Fruit fly (Drosophila melanogaster) whole organism, pupa: ENCODE results near the gene dah.

Experiments used
- CG10348 ChIP-seq: fragments of 200-800 bp; sonication (Bioruptor generic); IDR thresholded peaks from 2 replicates; pipeline ENCODE4 v1.3.6; 2022; ENCODE audit warnings: missing biosample characterization, missing genetic modification characterization
- CG12605 ChIP-seq: fragments of 200-800 bp; sonication (Bioruptor generic); IDR thresholded peaks from 2 replicates; pipeline ENCODE4 v1.3.6; 2022; ENCODE audit warnings: missing biosample characterization, missing genetic modification characterization
- CG15710 ChIP-seq: fragments of 200-800 bp; sonication (Bioruptor generic); optimal IDR thresholded peaks from 2 replicates; lab custom pipeline; 2018; ENCODE audit warnings: missing biosample characterization, mild to moderate bottlenecking, missing genetic modification characterization, moderate library complexity
- CG17806 ChIP-seq: fragments of 200-800 bp; sonication (Bioruptor generic); optimal IDR thresholded peaks from 2 replicates; lab custom pipeline; 2018; ENCODE audit warnings: missing biosample characterization, mild to moderate bottlenecking, missing genetic modification characterization, moderate library complexity
- CG34367 ChIP-seq: fragments of 200-800 bp; sonication (Bioruptor generic); optimal IDR thresholded peaks from 2 replicates; lab custom pipeline; 2018; ENCODE audit warnings: missing biosample characterization, mild to moderate bottlenecking, missing genetic modification characterization
- CG4496 ChIP-seq: fragments of 200-800 bp; sonication (Bioruptor generic); IDR thresholded peaks from 3 replicates; pipeline ENCODE4 v1.3.6; 2022; ENCODE audit warnings: missing biosample characterization, missing genetic modification characterization
- CG8159 ChIP-seq: fragments of 200-800 bp; sonication (Bioruptor generic); optimal IDR thresholded peaks from 3 replicates; lab custom pipeline; 2018; ENCODE audit warnings: missing biosample characterization, mild to moderate bottlenecking, missing genetic modification characterization, moderate library complexity
- CG8301 ChIP-seq: fragments of 200-800 bp; sonication (Bioruptor generic); optimal IDR thresholded peaks from 2 replicates; lab custom pipeline; 2018; ENCODE audit warnings: missing biosample characterization, mild to moderate bottlenecking, missing genetic modification characterization
- D1 ChIP-seq: fragments of 200-800 bp; sonication (Bioruptor generic); optimal IDR thresholded peaks from 2 replicates; lab custom pipeline; 2018; ENCODE audit warnings: missing biosample characterization, mild to moderate bottlenecking, missing genetic modification characterization, moderate library complexity
- Pif1A ChIP-seq: fragments of 200-800 bp; sonication (Bioruptor generic); optimal IDR thresholded peaks from 3 replicates; lab custom pipeline; 2016; ENCODE audit warnings: missing biosample characterization, missing genetic modification characterization
- fd96Ca ChIP-seq: fragments of 200-800 bp; sonication (Bioruptor generic); IDR thresholded peaks from 3 replicates; pipeline ENCODE4 v1.3.6; 2022; ENCODE audit warnings: missing biosample characterization, missing genetic modification characterization
- rn ChIP-seq: fragments of 200-800 bp; sonication (Bioruptor generic); IDR thresholded peaks from 2 replicates; pipeline ENCODE4 v1.3.6; 2022; ENCODE audit warnings: missing biosample characterization, missing genetic modification characterization

dm6 chrX:15313389-15313788 is 14.8 kb upstream of the dah start:
- TF ChIP-seq CG15710 (tag; lab: Kevin White, UChicago) (no peak), CG34367 (tag; lab: Kevin White, UChicago) (no peak), CG8159 (tag; lab: Kevin White, UChicago) (no peak), rn (GFP tag; lab: Robert Waterston, UW) (0 out of 2 replicates have a peak, but pooled peaks have one; percentile 21), fd96Ca (no peak), CG4496 (GFP tag; lab: Robert Waterston, UW) (peak; percentile 90), D1 (tag; lab: Kevin White, UChicago) (no peak), CG17806 (tag; lab: Kevin White, UChicago) (no peak), Pif1A (GFP tag; lab: Kevin White, UChicago) (no peak), CG8301 (tag; lab: Kevin White, UChicago) (no peak), CG12605 (GFP tag; lab: Robert Waterston, UW) (peak; percentile 94), CG10348 (GFP tag; lab: Robert Waterston, UW) (no peak)
